Worm (Caenorhabditis elegans): ENCODE data around the gene F46B6.12.

Gene F46B6.12

ce11 chrV:9786721-9787131 is 11.1 kb upstream of the F46B6.12 start, which contains the start of gene F46B6.6 (continued):
- peak; percentile 22 for TF ChIP-seq hlh-11 (tag; optimal IDR thresholded peaks at IDR 0.05)
- peak; percentile 32; the same call in 1 of the 2 replicates for TF ChIP-seq lin-38 (GFP tag; IDR thresholded peaks at IDR 0.05)
- TF ChIP-seq mes-2 (tag; optimal IDR thresholded peaks at IDR 0.05; ENCODE audit: poor library complexity, severe bottlenecking): peak; percentile 19
- TF ChIP-seq ztf-11 (tag; optimal IDR thresholded peaks at IDR 0.05): no peak
- TF ChIP-seq ceh-44 (GFP tag; IDR thresholded peaks at IDR 0.05): no peak
- TF ChIP-seq madf-5 (GFP tag; IDR thresholded peaks at IDR 0.05): no peak
- no peak for TF ChIP-seq snpc-4 (tag; optimal IDR thresholded peaks at IDR 0.05)
- TF ChIP-seq lin-29 (GFP tag; IDR thresholded peaks at IDR 0.05): no peak
- TF ChIP-seq nhr-111 (GFP tag; optimal IDR thresholded peaks at IDR 0.05): peak; percentile 0
- TF ChIP-seq nhr-237 (tag; optimal IDR thresholded peaks at IDR 0.05): no peak
- no peak for TF ChIP-seq ceh-62 (tag; optimal IDR thresholded peaks at IDR 0.05)
- peak; percentile 3 for TF ChIP-seq dve-1 (tag; optimal IDR thresholded peaks at IDR 0.05; ENCODE audit: insufficient read depth)
- TF ChIP-seq nhr-42 (GFP tag; IDR thresholded peaks at IDR 0.05): no peak
- TF ChIP-seq spr-1 (tag; optimal IDR thresholded peaks at IDR 0.05): no peak
- no peak for TF ChIP-seq lir-3 (tag; optimal IDR thresholded peaks at IDR 0.05)
- TF ChIP-seq skn-1 (tag; optimal IDR thresholded peaks at IDR 0.05): no peak
- no peak for TF ChIP-seq mdt-29 (GFP tag; IDR thresholded peaks at IDR 0.05)

DNA sequence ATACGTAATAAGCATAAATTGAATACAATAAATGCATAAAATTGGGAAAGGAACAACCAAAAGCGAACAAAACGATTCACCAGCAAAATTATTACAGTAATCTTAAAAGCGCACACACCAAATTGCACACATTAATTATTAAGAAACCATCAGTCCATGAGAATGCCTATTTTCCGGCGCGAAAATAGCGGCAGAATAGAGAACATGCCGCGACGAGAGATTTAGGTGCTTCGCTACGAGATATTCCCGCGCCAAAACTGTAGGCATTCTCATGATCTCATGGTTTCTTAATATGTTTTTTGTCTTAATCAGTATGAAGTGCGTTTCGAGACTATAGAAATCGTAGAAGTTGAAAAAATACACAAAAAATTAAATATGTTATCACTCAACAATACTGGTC is 8.6 kb upstream of the F46B6.12 start:
- TF ChIP-seq fkh-10 (GFP tag; optimal IDR thresholded peaks at IDR 0.05) (no peak), dmd-6 (GFP tag; IDR thresholded peaks at IDR 0.05) (no peak), daf-12 (tag; optimal IDR thresholded peaks at IDR 0.05) (no peak), php-3 (GFP tag; IDR thresholded peaks at IDR 0.05) (no peak), daf-8 (GFP tag; IDR thresholded peaks at IDR 0.05) (no peak), spr-3 (GFP tag; optimal IDR thresholded peaks at IDR 0.05) (no peak), T20F7.1 (GFP tag; optimal IDR thresholded peaks at IDR 0.05) (no peak), hmg-1.1 (GFP tag; IDR thresholded peaks at IDR 0.05) (no peak), nhr-11 (tag; optimal IDR thresholded peaks at IDR 0.05) (no peak), ceh-32 (tag; optimal IDR thresholded peaks at IDR 0.05; ENCODE audit: poor library complexity) (no peak), lin-29 (GFP tag; IDR thresholded peaks at IDR 0.05) (no peak), ZK546.5 (tag; optimal IDR thresholded peaks at IDR 0.05) (no peak), Y105C5A.15 (GFP tag; IDR thresholded peaks at IDR 0.05) (no peak), D1046.2 (GFP tag; IDR thresholded peaks at IDR 0.05) (no peak), hif-1 (tag; optimal IDR thresholded peaks at IDR 0.05) (no peak), Y75B8A.6 (GFP tag; IDR thresholded peaks at IDR 0.05) (no peak), zfp-2 (tag; optimal IDR thresholded peaks at IDR 0.05) (no peak), sdz-12 (GFP tag; optimal IDR thresholded peaks at IDR 0.05) (no peak), nhr-102 (tag; optimal IDR thresholded peaks at IDR 0.05) (no peak), lir-3 (tag; optimal IDR thresholded peaks at IDR 0.05) (no peak)

ce11 chrV:9782969-9783368 is 7.3 kb upstream of the F46B6.12 start, which contains the start of gene F46B6.5:
Gene F46B6.5 (minus strand): TSS chrV:9783069.
- TF ChIP-seq nhr-6 (tag; optimal IDR thresholded peaks at IDR 0.05) (no peak), zfp-2 (tag; optimal IDR thresholded peaks at IDR 0.05) (no peak), skn-1 (tag; optimal IDR thresholded peaks at IDR 0.05) (no peak), Y105C5A.15 (GFP tag; IDR thresholded peaks at IDR 0.05) (no peak), fkh-10 (GFP tag; optimal IDR thresholded peaks at IDR 0.05) (no peak), ama-1 (optimal IDR thresholded peaks at IDR 0.05) (no peak), mdl-1 (tag; optimal IDR thresholded peaks at IDR 0.05) (no peak), dpl-1 (GFP tag; optimal IDR thresholded peaks at IDR 0.05) (no peak), unc-62 (GFP tag; optimal IDR thresholded peaks at IDR 0.05 in 1 of 2) (no peak), unc-62 (tag; optimal IDR thresholded peaks at IDR 0.05) (no peak), F44E2.7 (GFP tag; IDR thresholded peaks at IDR 0.05) (no peak), dmd-6 (GFP tag; IDR thresholded peaks at IDR 0.05) (no peak), lin-13 (GFP tag; optimal IDR thresholded peaks at IDR 0.05) (no peak), nhr-237 (tag; optimal IDR thresholded peaks at IDR 0.05) (no peak), set-16 (GFP tag; IDR thresholded peaks at IDR 0.05) (no peak), lin-15B (tag; optimal IDR thresholded peaks at IDR 0.05) (no peak)
